Fruit fly (Drosophila melanogaster) whole organism, adult: ENCODE results near the gene Obp8a.

Experiments used
- CG33017 ChIP-seq: fragments of 200-800 bp; sonication (Bioruptor generic); optimal IDR thresholded peaks from 2 replicates; lab custom pipeline; 2018; ENCODE audit warnings: missing biosample characterization, mild to moderate bottlenecking, missing genetic modification characterization, moderate library complexity
- bab1 ChIP-seq: fragments of 200-800 bp; sonication (Bioruptor generic); optimal IDR thresholded peaks from 3 replicates; lab custom pipeline; 2019; ENCODE audit warnings: missing biosample characterization, mild to moderate bottlenecking, missing genetic modification characterization, moderate library complexity
- kay ChIP-seq: fragments of 200-800 bp; sonication (Bioruptor generic); peaks from one replicate; lab custom pipeline; 2016; ENCODE audit warnings: missing biosample characterization, missing genetic modification characterization, borderline replicate concordance
- pad ChIP-seq: fragments of 200-800 bp; sonication (Bioruptor generic); optimal IDR thresholded peaks from 3 replicates; lab custom pipeline; 2017; ENCODE audit warnings: missing biosample characterization, missing genetic modification characterization, mild to moderate bottlenecking, moderate library complexity, missing genetic modification reagents

DNA sequence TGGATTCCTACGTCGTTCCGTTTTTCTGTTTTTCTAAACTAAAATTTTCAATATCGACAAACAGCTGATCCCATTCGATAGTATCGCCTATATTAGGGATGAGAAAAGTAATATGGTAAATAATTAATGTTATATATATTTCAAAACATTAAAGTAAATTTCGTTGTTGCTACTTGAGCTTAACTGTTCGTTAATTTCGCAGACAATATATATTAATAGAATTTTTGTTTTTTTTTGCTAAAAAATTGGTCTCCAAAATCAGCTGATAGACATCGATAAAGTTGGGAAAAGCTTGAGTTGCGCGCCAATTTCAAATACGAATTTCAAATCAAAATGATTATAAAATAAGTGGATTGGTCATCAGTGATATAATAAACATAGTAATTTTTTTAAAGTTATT is 18.3 kb upstream of the Obp8a start, which contains the start of gene CG12118:
- TF ChIP-seq CG33017 (peak; percentile 56), kay (GFP tag; lab: Kevin White, UChicago) (no peak), pad (GFP tag; lab: Kevin White, UChicago) (peak; percentile 58), bab1 (peak; percentile 96)
